Worm (Caenorhabditis elegans) whole organism, L3 larva: ENCODE data around the gene kcnl-1.

Source experiments
- fos-1 ChIP-seq: fragments of 150-350 bp; optimal IDR thresholded peaks from 2 replicates; lab custom pipeline; 2014; ENCODE audit warnings: missing biosample characterization, missing genetic modification characterization
- jun-1 ChIP-seq: fragments of 150-350 bp; optimal IDR thresholded peaks from 2 replicates; lab custom pipeline; 2014; ENCODE audit warnings: missing biosample characterization, missing genetic modification reagents, missing genetic modification characterization
- mdl-1 ChIP-seq: fragments of 150-350 bp; optimal IDR thresholded peaks from 2 replicates; lab custom pipeline; 2014; ENCODE audit warnings: missing biosample characterization, missing genetic modification characterization
- nhr-11 ChIP-seq: fragments of 150-350 bp; optimal IDR thresholded peaks from 2 replicates; lab custom pipeline; 2014; ENCODE audit warnings: missing biosample characterization, missing genetic modification characterization
- nhr-237 ChIP-seq: fragments of 150-350 bp; optimal IDR thresholded peaks from 2 replicates; lab custom pipeline; 2014; ENCODE audit warnings: missing biosample characterization, missing genetic modification characterization
- nhr-76 ChIP-seq: fragments of 150-350 bp; sonication (generic microtip); optimal IDR thresholded peaks from 5 replicates; lab custom pipeline; 2014; ENCODE audit warnings: missing biosample characterization, missing genetic modification characterization

ce11 chrV:19521351-19522278 lies 43.6 kb upstream of the kcnl-1 start:
- TF ChIP-seq nhr-76 (tag; lab: Kevin White, UChicago) (no peak), fos-1 (tag; lab: Kevin White, UChicago) (no peak), jun-1 (tag; lab: Kevin White, UChicago) (no peak), nhr-11 (tag; lab: Kevin White, UChicago) (no peak), nhr-237 (tag; lab: Kevin White, UChicago) (no peak), mdl-1 (tag; lab: Kevin White, UChicago) (no peak)
